Fruit fly (Drosophila melanogaster): ENCODE results near the gene gb.

DNA sequence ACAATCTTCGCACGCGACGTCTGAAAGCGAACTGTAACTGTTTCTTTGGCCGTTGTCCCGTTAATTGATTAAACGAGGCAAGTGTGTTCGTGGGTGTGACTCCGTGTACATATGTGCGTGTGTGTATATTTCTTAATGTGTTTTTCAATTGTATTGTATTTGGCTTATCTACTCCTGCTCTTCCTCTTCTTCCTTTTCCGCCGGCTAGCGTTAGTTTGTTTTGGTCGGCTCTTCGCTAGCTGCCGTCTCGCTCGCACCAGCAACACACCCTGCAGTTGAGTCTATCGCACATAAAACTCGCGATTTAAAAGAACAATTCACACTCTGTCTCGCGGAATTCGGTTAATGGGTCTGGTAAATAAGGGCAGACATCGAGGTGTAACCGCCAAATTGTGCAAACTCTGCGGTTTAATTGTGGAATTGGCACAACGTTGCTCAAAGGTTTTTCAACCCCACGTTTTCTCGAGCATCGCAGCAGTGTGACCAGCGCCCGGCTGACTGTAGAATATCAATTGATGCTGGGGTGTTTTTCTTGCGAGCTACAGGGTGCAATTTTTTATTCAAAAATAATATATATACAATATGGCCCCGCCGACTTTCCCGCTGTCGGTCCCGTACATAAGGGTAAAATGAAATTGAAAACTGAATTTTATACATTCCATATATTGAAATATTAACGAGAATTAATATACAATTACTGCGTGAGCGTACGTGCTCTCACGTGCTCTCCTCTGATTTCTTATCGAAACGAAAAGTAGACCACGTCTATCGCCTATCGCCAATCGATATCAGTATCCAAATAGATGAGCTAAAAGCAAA, at the start of gene gb, which contains the start of gene CG5815:
- TF ChIP-seq usp (GFP tag; optimal IDR thresholded peaks at IDR 0.05) (no peak), Dfd (GFP tag; optimal IDR thresholded peaks at IDR 0.05) (no peak)
